Worm (Caenorhabditis elegans): ENCODE results near the gene urm-1.
A peak's percentile ranks its signal among the peaks of the same experiment; 100 is the strongest.

Gene urm-1

DNA sequence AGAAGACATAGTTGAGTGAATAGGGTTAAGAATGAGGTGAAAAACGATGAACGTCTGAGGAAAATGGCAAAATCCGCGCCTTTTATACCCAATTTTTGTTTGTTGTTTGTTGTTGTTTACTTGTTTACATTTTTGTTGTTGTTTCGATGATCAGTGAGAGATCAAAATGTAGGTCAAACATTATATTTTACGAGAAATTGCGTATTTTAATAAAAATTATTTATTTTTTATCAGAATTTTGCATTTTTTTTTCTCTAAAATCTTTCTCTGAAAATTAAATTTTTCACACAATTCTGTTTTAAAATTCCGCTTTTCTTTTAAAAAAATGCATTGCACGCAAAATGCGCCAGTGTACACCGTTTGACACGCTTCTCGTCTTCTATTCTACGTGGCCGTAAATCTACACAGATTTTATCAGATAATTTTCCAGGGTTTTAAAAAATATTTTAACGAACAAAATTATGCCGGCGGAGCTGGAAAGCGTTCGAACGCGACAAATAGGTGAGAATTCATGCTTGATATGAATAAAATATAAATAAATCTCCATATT is 1.5 kb downstream of the urm-1 start, which contains the start of the genes sip-1 and sly-1:
Gene sip-1, minus strand, starts transcription at position 103 of the 550 bp plus-strand sequence.
Gene sly-1, plus strand, starts transcription at position 360 of the 550 bp plus-strand sequence.
- TF ChIP-seq mes-2 (tag; optimal IDR thresholded peaks at IDR 0.05; ENCODE audit: poor library complexity, severe bottlenecking) (peak; percentile 83), nhr-6 (tag; optimal IDR thresholded peaks at IDR 0.05) (peak; percentile 81), ceh-32 (tag; optimal IDR thresholded peaks at IDR 0.05; ENCODE audit: poor library complexity) (no peak), dve-1 (tag; optimal IDR thresholded peaks at IDR 0.05; ENCODE audit: insufficient read depth) (peak; percentile 88), cey-2 (tag; optimal IDR thresholded peaks at IDR 0.05; ENCODE audit: borderline replicate concordance, insufficient read depth) (no peak), T20F7.1 (GFP tag; optimal IDR thresholded peaks at IDR 0.05) (peak; percentile 72), hif-1 (tag; optimal IDR thresholded peaks at IDR 0.05) (peak in 1 of 2 experiments; percentile 42), T26A8.4 (GFP tag; IDR thresholded peaks at IDR 0.05) (no peak), Y105C5A.15 (GFP tag; IDR thresholded peaks at IDR 0.05) (no peak), ztf-7 (tag; optimal IDR thresholded peaks at IDR 0.05) (peak; percentile 53), spr-1 (tag; optimal IDR thresholded peaks at IDR 0.05) (peak; percentile 40), mdt-29 (GFP tag; IDR thresholded peaks at IDR 0.05) (no peak), daf-16 (GFP tag; optimal IDR thresholded peaks at IDR 0.05) (no peak), daf-16 (tag; optimal IDR thresholded peaks at IDR 0.05) (peak; percentile 47), lsy-2 (tag; optimal IDR thresholded peaks at IDR 0.05) (peak in 1 of 2 experiments; percentile 92), zip-2 (tag; optimal IDR thresholded peaks at IDR 0.05) (peak; percentile 33), madf-9 (GFP tag; conservative IDR thresholded peaks at IDR 0.05) (no peak), saeg-2 (GFP tag; IDR thresholded peaks at IDR 0.05) (no peak), hlh-30 (tag; optimal IDR thresholded peaks at IDR 0.05; ENCODE audit: insufficient read depth) (peak; percentile 80), rbr-2 (tag; optimal IDR thresholded peaks at IDR 0.05) (peak; percentile 75), ztf-11 (tag; optimal IDR thresholded peaks at IDR 0.05) (no peak), nhr-102 (tag; optimal IDR thresholded peaks at IDR 0.05) (peak; percentile 70), unc-39 (tag; optimal IDR thresholded peaks at IDR 0.05) (no peak), lin-39 (tag; optimal IDR thresholded peaks at IDR 0.05) (no peak), R02D3.7 (tag; optimal IDR thresholded peaks at IDR 0.05) (no peak), lin-15B (tag; optimal IDR thresholded peaks at IDR 0.05) (peak; percentile 50), lin-29 (GFP tag; IDR thresholded peaks at IDR 0.05) (no peak), hlh-11 (tag; optimal IDR thresholded peaks at IDR 0.05) (peak; percentile 54), hmg-1.1 (GFP tag; IDR thresholded peaks at IDR 0.05) (peak; percentile 55), skn-1 (tag; optimal IDR thresholded peaks at IDR 0.05) (no peak), nhr-77 (tag; optimal IDR thresholded peaks at IDR 0.05) (peak; percentile 66), nhr-25 (tag; optimal IDR thresholded peaks at IDR 0.05; ENCODE audit: borderline replicate concordance, insufficient read depth) (no peak), unc-130 (GFP tag; optimal IDR thresholded peaks at IDR 0.05) (peak; percentile 25), dpl-1 (GFP tag; optimal IDR thresholded peaks at IDR 0.05) (peak; percentile 94), dmd-6 (GFP tag; IDR thresholded peaks at IDR 0.05) (peak; percentile 27; the same call in 1 of the 2 replicates), F37D6.2 (tag; optimal IDR thresholded peaks at IDR 0.05) (peak; percentile 19), lin-38 (GFP tag; IDR thresholded peaks at IDR 0.05) (peak; percentile 90), aha-1 (tag) (peak; percentile 78), mep-1 (tag; optimal IDR thresholded peaks at IDR 0.05) (peak; percentile 83), pha-4 (GFP tag; IDR thresholded peaks at IDR 0.05) (no peak), pha-4 (tag; optimal IDR thresholded peaks at IDR 0.05) (peak; percentile 37), nhr-28 (tag; optimal IDR thresholded peaks at IDR 0.05) (peak; percentile 69)

All from whole organism, L4 larva.